Worm (Caenorhabditis elegans): ENCODE results near the gene cat-4.

Gene cat-4

DNA sequence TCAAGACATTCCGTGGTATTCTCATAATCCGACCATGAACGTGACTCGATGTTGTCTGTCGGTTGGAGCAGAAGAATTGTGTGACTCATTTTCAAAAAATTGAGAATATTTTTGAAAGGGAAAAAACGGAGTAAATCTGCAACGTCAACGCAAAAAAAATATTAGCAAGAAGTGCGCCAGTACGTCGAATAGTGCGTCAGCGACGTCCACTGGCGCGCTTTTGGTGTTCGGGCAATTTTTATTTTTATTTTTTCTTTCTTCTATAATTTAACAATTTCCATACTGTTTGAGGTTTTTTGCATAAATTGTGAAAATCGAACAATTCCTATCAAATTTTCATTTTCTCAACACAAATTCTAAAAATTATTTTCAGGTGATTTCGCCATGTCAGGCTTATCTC is 14.3 kb downstream of the cat-4 start, which contains the start of the genes erh-1 and lpd-9 (continued):
- TF ChIP-seq nhr-11 (tag; optimal IDR thresholded peaks at IDR 0.05), result no peak
- peak; percentile 23 for TF ChIP-seq unc-86 (tag; optimal IDR thresholded peaks at IDR 0.05)
- no peak for TF ChIP-seq hlh-15 (tag; optimal IDR thresholded peaks at IDR 0.05)
- TF ChIP-seq elt-4 (tag; optimal IDR thresholded peaks at IDR 0.05), result no peak
- no peak for TF ChIP-seq tbx-2 (tag; optimal IDR thresholded peaks at IDR 0.05)
- no peak for TF ChIP-seq ama-1 (optimal IDR thresholded peaks at IDR 0.05)
- TF ChIP-seq odd-2 (tag; optimal IDR thresholded peaks at IDR 0.05), result no peak
- peak; percentile 68 for TF ChIP-seq elt-2 (tag; optimal IDR thresholded peaks at IDR 0.05)
- TF ChIP-seq ceh-22 (tag; optimal IDR thresholded peaks at IDR 0.05), result no peak
- TF ChIP-seq nhr-232 (tag; optimal IDR thresholded peaks at IDR 0.05), result no peak
- no peak for TF ChIP-seq pat-9 (tag; optimal IDR thresholded peaks at IDR 0.05)
- no peak for TF ChIP-seq ceh-34 (tag; optimal IDR thresholded peaks at IDR 0.05)
- TF ChIP-seq unc-42 (tag; optimal IDR thresholded peaks at IDR 0.05), result peak; percentile 15
- TF ChIP-seq ceh-14 (tag; optimal IDR thresholded peaks at IDR 0.05), result peak; percentile 43
- TF ChIP-seq rnt-1 (tag; optimal IDR thresholded peaks at IDR 0.05), result no peak
- no peak for TF ChIP-seq unc-55 (GFP tag; optimal IDR thresholded peaks at IDR 0.05)

DNA sequence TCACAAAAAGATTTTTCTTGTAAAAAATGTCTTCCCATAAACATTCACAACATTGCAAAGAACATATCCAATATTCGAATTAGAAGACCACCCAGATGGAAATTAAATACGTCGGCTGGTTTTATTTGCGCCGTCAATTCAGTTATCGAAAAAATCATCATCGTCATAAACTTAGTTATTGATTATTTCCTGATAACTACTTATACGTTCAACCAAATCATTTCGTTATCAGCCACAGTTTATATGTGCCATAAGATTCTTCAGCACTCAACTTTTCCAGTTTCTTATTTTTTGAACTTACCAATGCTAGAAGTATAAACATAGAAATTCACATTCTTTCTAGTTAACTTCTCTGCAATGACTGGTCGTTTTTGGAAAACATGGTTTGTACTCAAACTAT is 16.0 kb downstream of the cat-4 start:
- TF ChIP-seq hlh-6 (tag; optimal IDR thresholded peaks at IDR 0.05) (no peak), elt-2 (tag; optimal IDR thresholded peaks at IDR 0.05) (peak; percentile 4)

DNA sequence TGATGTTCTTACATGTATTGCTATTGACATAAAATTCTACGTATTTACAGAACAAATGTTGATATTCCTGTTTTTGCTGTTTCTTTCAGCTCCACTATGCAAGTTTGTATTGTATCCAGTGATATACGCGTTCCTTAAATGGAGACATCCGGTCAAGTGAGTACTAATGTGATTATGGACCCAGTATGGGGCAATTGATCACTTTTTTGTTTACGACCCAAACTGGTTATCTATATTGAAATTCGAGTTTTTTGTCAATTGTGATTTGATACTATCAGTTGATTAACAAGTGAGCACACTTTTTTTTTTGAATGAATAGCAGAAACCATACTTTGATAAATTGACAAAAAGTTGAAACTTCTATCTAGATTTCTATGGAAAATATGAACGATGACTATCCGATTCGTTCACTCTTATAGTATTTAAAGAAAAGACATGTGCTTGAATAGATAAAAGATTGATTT is 17.2 kb downstream of the cat-4 start, which contains the start of gene T21C9.6:
TSS of gene T21C9.6 (plus strand) at position 51 of the 464 bp plus-strand sequence.
- TF ChIP-seq madf-2 (tag; optimal IDR thresholded peaks at IDR 0.05), result no peak
- TF ChIP-seq dmd-4 (tag; optimal IDR thresholded peaks at IDR 0.05; ENCODE audit: borderline replicate concordance), result no peak
- TF ChIP-seq fax-1 (tag; optimal IDR thresholded peaks at IDR 0.05), result no peak
- TF ChIP-seq tbx-7 (tag; optimal IDR thresholded peaks at IDR 0.05), result no peak
- no peak for TF ChIP-seq lim-6 (tag; optimal IDR thresholded peaks at IDR 0.05)
- TF ChIP-seq sox-4 (tag; optimal IDR thresholded peaks at IDR 0.05), result no peak
- no peak for TF ChIP-seq ceh-2 (tag; optimal IDR thresholded peaks at IDR 0.05)
- no peak for TF ChIP-seq K09A11.1 (tag; optimal IDR thresholded peaks at IDR 0.05; ENCODE audit: insufficient read depth)
- TF ChIP-seq sdc-2 (tag; optimal IDR thresholded peaks at IDR 0.05), result no peak
- no peak for TF ChIP-seq ceh-48 (tag; optimal IDR thresholded peaks at IDR 0.05)
- no peak for TF ChIP-seq unc-3 (GFP tag; conservative IDR thresholded peaks at IDR 0.05)
- no peak for TF ChIP-seq unc-3 (tag; optimal IDR thresholded peaks at IDR 0.05)
- no peak for TF ChIP-seq tbx-2 (tag; optimal IDR thresholded peaks at IDR 0.05)
- TF ChIP-seq pax-1 (tag; optimal IDR thresholded peaks at IDR 0.05), result no peak
- TF ChIP-seq pros-1 (tag; optimal IDR thresholded peaks at IDR 0.05), result no peak

DNA sequence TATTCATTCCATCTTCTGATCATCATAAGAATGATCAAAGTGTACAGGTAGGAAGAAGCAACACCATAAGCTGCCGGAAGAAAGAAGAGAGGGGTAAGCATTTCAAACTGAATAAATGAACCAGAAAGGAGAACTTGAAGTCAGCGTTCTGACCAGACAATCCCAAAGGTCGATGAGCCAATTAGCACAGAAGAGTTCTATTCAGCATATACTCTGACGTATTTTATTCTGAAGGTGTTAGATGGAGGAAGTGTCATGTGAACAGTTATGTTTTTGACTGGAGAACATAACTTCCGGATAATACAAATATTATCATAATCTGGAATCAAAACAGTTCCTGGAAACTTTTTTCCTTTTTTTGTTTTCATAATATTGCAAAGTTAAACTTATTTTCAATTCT is 24.0 kb downstream of the cat-4 start, which contains the start of gene srg-32:
TSS of gene srg-32 (minus strand) at position 101 of the 400 bp plus-strand sequence.
- TF ChIP-seq madf-2 (tag; optimal IDR thresholded peaks at IDR 0.05), result no peak
- TF ChIP-seq C08G9.2 (tag; optimal IDR thresholded peaks at IDR 0.05), result no peak
- no peak for TF ChIP-seq C38D4.7 (GFP tag; optimal IDR thresholded peaks at IDR 0.05)
- no peak for TF ChIP-seq pax-1 (tag; optimal IDR thresholded peaks at IDR 0.05)
- no peak for TF ChIP-seq ceh-45 (GFP tag; IDR thresholded peaks at IDR 0.05)
- TF ChIP-seq sdc-2 (tag; optimal IDR thresholded peaks at IDR 0.05), result no peak
- no peak for TF ChIP-seq dve-1 (tag; optimal IDR thresholded peaks at IDR 0.05)
- no peak for TF ChIP-seq pros-1 (tag; optimal IDR thresholded peaks at IDR 0.05)

Measured in whole organism, late embryonic.